Fruit fly (Drosophila melanogaster): ENCODE data around the gene Pka-C3.

The Pka-C3 gene

dm6 chr3L:15924811-15925437 lies 29.7 kb downstream of the Pka-C3 start, which contains the start of gene sff (continued):
- TF ChIP-seq spab (GFP tag; optimal IDR thresholded peaks at IDR 0.05) = peak; percentile 19
- peak; percentile 59 for TF ChIP-seq achi (GFP tag; optimal IDR thresholded peaks at IDR 0.05)
- TF ChIP-seq fkh (GFP tag; optimal IDR thresholded peaks at IDR 0.05) = peak; percentile 69
- TF ChIP-seq svp (GFP tag) = no peak
- peak; percentile 1 for TF ChIP-seq Sox14 (GFP tag; optimal IDR thresholded peaks at IDR 0.05)
- TF ChIP-seq CG16779 (tag; optimal IDR thresholded peaks at IDR 0.05) = peak; percentile 50
- no peak for TF ChIP-seq topi (GFP tag; optimal IDR thresholded peaks at IDR 0.05)
- TF ChIP-seq CG6163 (GFP tag; IDR thresholded peaks at IDR 0.05) = peak; percentile 68
- TF ChIP-seq vri (GFP tag; optimal IDR thresholded peaks at IDR 0.05) = no peak
- TF ChIP-seq lz (GFP tag; optimal IDR thresholded peaks at IDR 0.05) = peak; percentile 2
- peak; percentile 21 for TF ChIP-seq CG9139 (GFP tag; optimal IDR thresholded peaks at IDR 0.05)
- TF ChIP-seq fd59A (GFP tag; optimal IDR thresholded peaks at IDR 0.05) = no peak
- peak; percentile 61 for TF ChIP-seq OdsH (GFP tag; optimal IDR thresholded peaks at IDR 0.05)
- TF ChIP-seq CG10631 (GFP tag; optimal IDR thresholded peaks at IDR 0.05) = peak; percentile 54
- TF ChIP-seq cyc (GFP tag; optimal IDR thresholded peaks at IDR 0.05) = no peak
- TF ChIP-seq CG11762 (GFP tag; optimal IDR thresholded peaks at IDR 0.05; ENCODE audit: insufficient read depth) = peak; percentile 39
- no peak for TF ChIP-seq fd85E (GFP tag; optimal IDR thresholded peaks at IDR 0.05)
- peak; percentile 65 for TF ChIP-seq CG6276 (GFP tag; optimal IDR thresholded peaks at IDR 0.05)
- TF ChIP-seq CG7368 (GFP tag; optimal IDR thresholded peaks at IDR 0.05) = peak; percentile 53
- peak; percentile 13 for TF ChIP-seq esn (GFP tag; optimal IDR thresholded peaks at IDR 0.05)
- no peak for TF ChIP-seq Hr38 (GFP tag; optimal IDR thresholded peaks at IDR 0.05)
- no peak for TF ChIP-seq CG8319 (GFP tag; optimal IDR thresholded peaks at IDR 0.05)
- TF ChIP-seq acj6 (GFP tag; optimal IDR thresholded peaks at IDR 0.05) = peak; percentile 50
- TF ChIP-seq CG4318 (GFP tag; optimal IDR thresholded peaks at IDR 0.05) = peak; percentile 65
- peak; percentile 18 for TF ChIP-seq CG31627 (GFP tag; optimal IDR thresholded peaks at IDR 0.05)
- TF ChIP-seq CG8632 (GFP tag; optimal IDR thresholded peaks at IDR 0.05) = peak; percentile 22
- no peak for TF ChIP-seq CG11902 (GFP tag; optimal IDR thresholded peaks at IDR 0.05)
- TF ChIP-seq CG6792 (GFP tag; optimal IDR thresholded peaks at IDR 0.05) = peak; percentile 14
- peak; percentile 35 to 45 for TF ChIP-seq salr (GFP tag; optimal IDR thresholded peaks at IDR 0.05)
- TF ChIP-seq CG3032 (tag; optimal IDR thresholded peaks at IDR 0.05) = peak; percentile 59
- TF ChIP-seq CG10669 (GFP tag; optimal IDR thresholded peaks at IDR 0.05) = peak; percentile 52
- peak; percentile 45 for TF ChIP-seq CG3919 (GFP tag; optimal IDR thresholded peaks at IDR 0.05)
- peak; percentile 57 for TF ChIP-seq net (GFP tag; optimal IDR thresholded peaks at IDR 0.05)

dm6 chr3L:15924319-15924718 lies 30.3 kb downstream of the Pka-C3 start:
- 0 out of 3 replicates have a peak, but pooled peaks have one; percentile 19 for TF ChIP-seq eg (GFP tag; IDR thresholded peaks at IDR 0.05)
- TF ChIP-seq Hr38 (GFP tag; optimal IDR thresholded peaks at IDR 0.05) = no peak
- no peak for TF ChIP-seq fkh (GFP tag; optimal IDR thresholded peaks at IDR 0.05)

- TF ChIP-seq acj6 (GFP tag; optimal IDR thresholded peaks at IDR 0.05) = peak; percentile 18
- no peak for TF ChIP-seq ss (GFP tag; optimal IDR thresholded peaks at IDR 0.05)
- TF ChIP-seq Eip78C (GFP tag) = peak; percentile 68
- peak; percentile 18 for TF ChIP-seq OdsH (GFP tag; optimal IDR thresholded peaks at IDR 0.05)
- peak; percentile 7 for TF ChIP-seq Hr4 (GFP tag; optimal IDR thresholded peaks at IDR 0.05)
- peak; percentile 5 for TF ChIP-seq CG32006 (GFP tag; optimal IDR thresholded peaks at IDR 0.05)
- peak; percentile 6 for TF ChIP-seq CG3032 (tag; optimal IDR thresholded peaks at IDR 0.05)
- TF ChIP-seq CG10631 (GFP tag; optimal IDR thresholded peaks at IDR 0.05) = peak; percentile 13
- TF ChIP-seq Smox (GFP tag; optimal IDR thresholded peaks at IDR 0.05) = peak; percentile 16
- TF ChIP-seq Gug (GFP tag; IDR thresholded peaks at IDR 0.05) = no peak
- TF ChIP-seq svp (GFP tag) = peak; percentile 72
- peak; percentile 32 for TF ChIP-seq Ets96B (tag; optimal IDR thresholded peaks at IDR 0.05)
- TF ChIP-seq Met (GFP tag; optimal IDR thresholded peaks at IDR 0.05) = peak; percentile 23
- no peak for TF ChIP-seq spab (GFP tag; optimal IDR thresholded peaks at IDR 0.05)
- TF ChIP-seq pdm3 (GFP tag; optimal IDR thresholded peaks at IDR 0.05) = peak; percentile 8
- TF ChIP-seq esn (GFP tag; optimal IDR thresholded peaks at IDR 0.05) = peak; percentile 17
- TF ChIP-seq CG11294 (GFP tag; IDR thresholded peaks at IDR 0.05) = no peak
- TF ChIP-seq CG1621 (tag; optimal IDR thresholded peaks at IDR 0.05) = no peak
- TF ChIP-seq CG4318 (GFP tag; optimal IDR thresholded peaks at IDR 0.05) = no peak
- TF ChIP-seq CG16779 (tag; optimal IDR thresholded peaks at IDR 0.05) = no peak
Measured at dm6 chr3L:15923352-15923751, 31.2 kb downstream of the Pka-C3 start.

Measured in whole organism, prepupa.